Fruit fly (Drosophila melanogaster): ENCODE data around the gene Lar.

The Lar gene

DNA sequence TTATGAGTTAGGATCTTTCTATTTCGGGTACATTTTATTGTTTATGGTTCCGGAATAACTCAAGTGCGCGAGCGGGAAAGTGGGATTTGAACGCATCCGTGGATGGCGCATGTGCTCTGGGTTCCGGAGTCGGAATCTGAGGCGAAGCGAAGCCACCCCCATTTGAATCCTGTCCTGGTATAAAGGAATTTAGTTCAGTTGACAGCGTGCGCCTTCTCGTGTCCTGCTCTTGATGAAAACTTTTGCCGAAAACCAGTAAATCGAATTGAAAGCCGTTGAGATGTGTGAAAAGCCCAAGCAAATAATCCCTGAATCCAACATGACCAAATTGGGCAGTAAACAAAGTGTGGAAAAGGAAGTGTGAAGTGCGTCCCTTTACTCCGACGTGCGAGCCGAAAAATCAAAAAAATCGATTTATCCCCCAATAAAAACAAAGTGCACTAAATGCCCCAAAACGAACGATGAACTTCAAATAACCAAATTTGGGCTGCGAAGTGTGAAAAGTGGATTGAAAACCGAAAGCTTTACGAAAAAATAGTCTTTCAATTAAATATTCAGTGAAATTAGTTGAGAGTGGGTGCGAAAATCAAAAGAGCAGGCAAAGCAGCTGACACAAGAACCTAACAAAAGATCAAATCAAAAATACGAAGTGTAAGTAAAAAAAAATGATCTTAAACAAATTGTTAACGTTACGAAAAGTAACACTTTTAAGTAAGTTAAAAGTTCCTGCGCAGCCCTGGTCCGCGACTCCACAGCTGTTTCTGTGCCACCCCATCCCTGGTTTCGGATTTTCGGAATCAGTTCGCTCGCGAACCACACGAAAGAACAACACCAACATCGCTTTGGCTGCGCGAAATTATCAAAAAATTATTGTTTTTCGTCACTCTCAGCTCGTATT is at the start of gene Lar:
Gene Lar, plus strand, starts transcription at position 188 of the 898 bp plus-strand sequence.
- no peak for TF ChIP-seq ttk (optimal IDR thresholded peaks at IDR 0.05)
- TF ChIP-seq psq (optimal IDR thresholded peaks at IDR 0.05): no peak
- TF ChIP-seq h (optimal IDR thresholded peaks at IDR 0.05): no peak
- no peak for TF ChIP-seq insv (optimal IDR thresholded peaks at IDR 0.05)
- no peak for TF ChIP-seq Myc (optimal IDR thresholded peaks at IDR 0.05)
- no peak for TF ChIP-seq Sin3A (optimal IDR thresholded peaks at IDR 0.05)

DNA sequence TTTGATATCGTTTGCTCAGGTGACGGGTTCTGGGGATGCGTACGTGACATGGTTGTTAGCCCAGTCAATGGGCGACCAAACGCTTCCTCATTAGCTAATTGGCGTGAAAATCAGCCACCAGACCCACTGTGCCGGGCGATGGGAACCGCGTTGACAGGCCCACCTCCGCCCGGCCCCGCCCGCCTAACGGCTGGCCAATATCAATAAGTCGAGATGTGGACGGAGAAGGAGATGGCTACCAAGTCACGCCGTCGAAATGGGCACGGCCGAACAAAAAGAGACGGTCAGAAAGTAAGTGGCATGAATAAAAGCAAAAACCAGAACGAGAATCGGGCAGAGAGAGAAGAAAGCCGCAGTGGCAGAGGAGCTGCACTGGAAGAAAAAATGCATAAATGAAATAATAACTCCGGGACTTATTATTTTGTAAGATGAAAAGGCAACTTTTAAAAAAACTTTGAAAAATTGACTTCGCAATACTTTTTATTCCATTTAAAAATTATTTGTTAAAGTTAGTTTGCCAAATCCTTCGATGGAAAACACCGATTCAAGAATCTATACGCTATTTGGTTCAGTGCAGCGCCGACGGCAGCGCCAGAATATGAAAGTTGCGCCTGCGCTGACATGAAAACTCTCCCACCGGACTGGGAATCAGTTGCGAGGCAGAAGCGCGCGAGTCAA is 48.5 kb upstream of the Lar start, which contains the start of gene CG13082:
Gene CG13082, plus strand, starts transcription at position 647 of the 678 bp plus-strand sequence.
- TF ChIP-seq h (optimal IDR thresholded peaks at IDR 0.05) (no peak), Sin3A (optimal IDR thresholded peaks at IDR 0.05) (no peak), ttk (optimal IDR thresholded peaks at IDR 0.05) (no peak), insv (optimal IDR thresholded peaks at IDR 0.05) (no peak), Myc (optimal IDR thresholded peaks at IDR 0.05) (no peak), psq (optimal IDR thresholded peaks at IDR 0.05) (no peak)

DNA sequence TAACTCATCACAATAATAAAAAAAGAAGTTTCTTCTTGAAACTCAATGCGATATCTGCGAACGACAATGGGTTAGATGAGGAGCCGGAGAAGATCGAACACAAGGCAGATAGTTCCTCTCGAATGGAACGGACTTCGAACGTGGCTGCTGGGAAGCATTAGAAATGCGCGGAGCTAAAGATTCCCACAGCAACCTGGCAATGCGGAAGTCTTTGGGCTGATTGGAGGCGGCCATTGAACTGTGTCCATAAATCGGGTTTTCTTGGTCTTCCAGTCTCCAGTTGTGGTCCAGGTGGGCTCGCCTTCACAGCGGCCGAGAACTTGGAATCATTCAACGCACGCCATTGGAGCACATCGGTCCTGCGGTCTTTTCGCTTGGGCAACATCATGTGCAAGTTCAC is 46.1 kb upstream of the Lar start, which contains the start of gene CG13081:
Gene CG13081, plus strand, starts transcription at position 301 of the 400 bp plus-strand sequence.
- TF ChIP-seq insv (optimal IDR thresholded peaks at IDR 0.05): no peak
- TF ChIP-seq psq (optimal IDR thresholded peaks at IDR 0.05): no peak
- no peak for TF ChIP-seq ttk (optimal IDR thresholded peaks at IDR 0.05)
- no peak for TF ChIP-seq h (optimal IDR thresholded peaks at IDR 0.05)
- TF ChIP-seq Sin3A (optimal IDR thresholded peaks at IDR 0.05): no peak
- no peak for TF ChIP-seq Myc (optimal IDR thresholded peaks at IDR 0.05)

DNA sequence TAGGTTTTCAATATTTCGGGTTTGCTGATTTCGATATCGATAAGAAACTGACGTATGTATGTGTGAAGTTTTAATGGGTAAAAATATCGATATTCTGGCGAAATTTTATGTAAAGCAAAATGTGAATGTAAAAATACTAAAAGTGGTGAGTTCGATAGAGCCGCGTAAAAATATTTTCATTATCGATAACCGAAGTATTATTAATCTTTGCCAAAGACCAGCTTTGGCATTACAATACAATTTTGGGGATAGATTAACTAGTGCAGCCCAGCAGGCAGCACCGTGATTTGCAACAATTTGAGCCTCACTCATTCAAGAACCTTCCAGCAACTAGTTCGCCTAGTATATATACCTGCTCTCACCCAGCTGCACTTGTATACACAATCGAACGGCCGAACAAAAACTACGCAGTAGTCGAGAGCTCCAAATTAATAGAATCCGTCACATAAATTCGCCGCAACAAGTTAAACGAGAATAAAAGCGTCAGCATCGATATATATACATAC is 44.1 kb upstream of the Lar start:
- TF ChIP-seq psq (optimal IDR thresholded peaks at IDR 0.05): no peak
- no peak for TF ChIP-seq h (optimal IDR thresholded peaks at IDR 0.05)
- no peak for TF ChIP-seq ttk (optimal IDR thresholded peaks at IDR 0.05)
- no peak for TF ChIP-seq Myc (optimal IDR thresholded peaks at IDR 0.05)
- TF ChIP-seq insv (optimal IDR thresholded peaks at IDR 0.05): no peak
- TF ChIP-seq Sin3A (optimal IDR thresholded peaks at IDR 0.05): no peak

DNA sequence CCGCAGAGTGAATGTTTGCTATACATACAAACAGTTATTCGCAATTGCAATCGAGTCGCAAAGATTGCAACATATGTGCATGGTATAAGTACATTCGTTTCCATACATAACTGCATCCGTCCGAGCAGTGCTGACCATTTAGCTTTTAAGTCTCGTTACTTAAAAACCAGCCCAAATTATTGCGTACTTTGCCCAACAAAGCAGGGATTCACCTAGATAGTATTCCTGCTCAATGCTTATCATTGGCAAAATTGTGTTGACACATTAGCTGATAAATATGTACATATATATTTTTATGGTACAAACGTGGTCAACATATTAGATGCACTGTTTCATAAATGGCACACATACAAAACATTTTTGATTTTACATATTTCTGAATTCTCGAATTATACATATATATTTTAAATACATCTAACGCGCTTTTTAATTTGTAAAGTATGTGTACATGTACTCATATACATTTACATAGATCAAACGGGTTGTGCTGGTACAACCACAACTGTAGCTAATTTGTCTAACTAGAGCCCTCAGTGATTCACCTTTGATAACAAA is 43.3 kb upstream of the Lar start:
- TF ChIP-seq psq (optimal IDR thresholded peaks at IDR 0.05): no peak
- TF ChIP-seq h (optimal IDR thresholded peaks at IDR 0.05): no peak
- TF ChIP-seq ttk (optimal IDR thresholded peaks at IDR 0.05): no peak
- TF ChIP-seq Sin3A (optimal IDR thresholded peaks at IDR 0.05): no peak
- TF ChIP-seq insv (optimal IDR thresholded peaks at IDR 0.05): no peak
- no peak for TF ChIP-seq Myc (optimal IDR thresholded peaks at IDR 0.05)

DNA sequence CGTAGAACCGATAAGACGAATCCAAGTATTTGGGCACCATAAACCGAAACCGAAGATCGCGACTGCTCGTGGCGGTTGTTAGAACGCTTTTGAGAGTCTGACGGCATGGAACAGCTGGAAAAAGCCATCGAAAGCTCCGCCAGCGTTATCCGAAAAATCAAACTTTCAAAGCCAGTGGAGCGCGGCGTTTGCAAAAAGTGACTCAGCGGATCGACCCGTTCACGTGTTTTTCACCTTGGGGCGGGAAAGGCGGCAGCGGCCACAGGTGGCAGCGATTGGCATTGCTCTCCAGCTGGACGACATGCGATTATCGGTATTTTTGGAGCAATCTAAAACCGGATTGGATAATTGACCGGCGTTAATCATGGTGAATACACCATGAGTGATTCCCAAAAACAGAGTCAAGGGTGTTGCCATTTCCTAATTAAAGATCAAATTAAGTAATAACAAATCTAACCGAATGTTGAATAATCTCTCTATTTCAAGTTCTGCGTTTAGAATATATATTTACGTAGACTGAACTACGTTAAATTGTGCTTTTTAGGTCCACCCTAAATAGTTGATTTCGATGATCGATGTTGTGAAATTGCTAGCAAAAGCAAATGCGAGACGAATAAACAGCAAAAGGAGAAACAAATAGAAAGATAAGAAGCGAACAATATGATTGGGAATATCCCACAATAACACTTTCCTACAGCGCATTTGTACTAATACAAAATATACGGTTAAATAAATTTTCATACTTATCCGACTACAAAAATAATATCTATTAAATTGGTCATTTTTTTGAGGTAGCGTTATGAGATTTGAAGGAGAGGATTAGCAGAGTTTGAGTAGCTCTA is 39.3 kb upstream of the Lar start, which contains the start of gene CG10337:
Gene CG10337, minus strand, starts transcription at position 91 of the 842 bp plus-strand sequence.
- TF ChIP-seq insv (optimal IDR thresholded peaks at IDR 0.05) (no peak), h (optimal IDR thresholded peaks at IDR 0.05) (no peak), psq (optimal IDR thresholded peaks at IDR 0.05) (no peak), Myc (optimal IDR thresholded peaks at IDR 0.05) (no peak), ttk (optimal IDR thresholded peaks at IDR 0.05) (no peak), Sin3A (optimal IDR thresholded peaks at IDR 0.05) (no peak)

DNA sequence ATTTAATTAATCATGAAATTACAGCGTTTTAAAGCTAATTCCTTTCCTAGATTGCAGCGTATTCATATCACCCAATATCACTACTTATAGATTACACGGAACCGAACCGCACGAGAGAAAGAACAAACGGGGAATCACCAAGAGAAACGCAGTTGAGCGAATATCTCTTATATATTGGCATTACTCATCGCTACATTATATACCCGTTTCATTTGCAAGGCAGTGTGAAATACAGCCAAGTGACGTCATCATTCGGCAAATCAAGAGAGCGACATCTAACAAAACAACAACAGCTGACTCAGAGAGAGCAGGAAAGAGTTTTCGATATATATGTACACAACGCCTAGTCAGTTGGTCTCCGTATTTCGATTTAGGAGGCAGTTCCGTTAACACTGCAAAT is 38.3 kb upstream of the Lar start, which contains the start of gene Tep4:
Gene Tep4, plus strand, starts transcription at position 350 of the 400 bp plus-strand sequence.
- TF ChIP-seq psq (optimal IDR thresholded peaks at IDR 0.05): no peak

DNA sequence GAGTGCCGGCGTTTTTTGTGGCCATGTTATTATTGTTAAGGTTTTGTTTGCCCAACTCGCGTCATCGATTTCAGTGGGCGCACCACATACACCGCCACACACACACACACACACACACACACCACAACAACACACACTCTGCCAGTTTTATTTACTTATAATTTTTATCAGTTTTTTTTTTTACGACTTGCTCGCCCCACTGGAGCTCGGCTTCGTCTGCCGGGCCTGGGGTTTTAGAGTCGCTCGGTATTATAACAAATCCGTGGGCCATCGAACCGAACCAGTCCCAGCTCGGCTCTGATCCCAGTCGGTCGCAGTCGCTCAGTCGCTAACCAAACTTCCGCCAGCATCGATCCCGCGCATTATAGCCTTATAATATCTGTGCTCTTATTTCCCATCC is 37.0 kb upstream of the Lar start:
- TF ChIP-seq psq (optimal IDR thresholded peaks at IDR 0.05): no peak
- TF ChIP-seq Sin3A (optimal IDR thresholded peaks at IDR 0.05): no peak
- TF ChIP-seq h (optimal IDR thresholded peaks at IDR 0.05): no peak
- TF ChIP-seq ttk (optimal IDR thresholded peaks at IDR 0.05): no peak
- no peak for TF ChIP-seq Myc (optimal IDR thresholded peaks at IDR 0.05)
- no peak for TF ChIP-seq insv (optimal IDR thresholded peaks at IDR 0.05)

DNA sequence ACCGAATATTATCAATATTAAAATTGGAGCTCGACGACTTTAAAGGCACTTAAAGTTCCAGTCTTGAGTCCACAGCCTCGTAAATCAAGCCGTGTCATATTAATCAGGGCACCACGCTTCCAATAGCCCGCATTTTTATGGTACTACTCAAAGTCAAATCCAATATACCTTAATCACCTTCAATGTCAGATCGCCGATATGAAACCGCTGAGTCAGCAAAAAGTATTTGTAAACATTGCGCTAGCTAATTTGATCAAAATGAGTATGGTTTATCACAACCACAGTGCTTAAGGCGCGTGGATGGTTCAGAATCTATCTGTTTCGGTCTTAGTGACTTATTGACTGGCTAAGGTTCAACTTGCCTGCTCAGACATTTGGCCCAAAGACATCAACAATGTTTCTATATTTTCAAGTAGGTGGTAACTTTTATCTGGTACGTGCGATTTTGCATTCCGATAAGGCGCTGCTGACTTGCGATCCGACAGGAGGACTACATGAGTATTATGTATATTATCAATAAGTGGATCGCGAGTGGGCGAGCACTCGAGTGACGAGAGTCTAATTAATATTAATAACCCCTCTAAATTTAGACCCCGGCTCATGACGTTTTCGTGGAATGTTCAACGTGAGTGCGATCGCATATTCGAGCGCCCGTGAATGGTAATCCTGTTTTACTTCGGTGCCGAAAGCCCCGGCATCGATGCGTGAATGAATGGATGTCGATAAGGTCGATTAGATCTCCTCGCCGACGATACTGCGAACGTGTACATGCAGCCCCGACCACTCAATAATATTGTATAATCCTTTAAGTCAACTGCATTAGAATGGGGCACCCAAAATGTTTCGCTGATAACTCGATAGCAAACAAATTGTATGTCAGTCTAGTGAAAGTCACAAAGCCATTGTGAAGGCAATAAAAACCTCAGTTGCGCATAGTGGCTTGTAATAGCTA is 23.1 kb upstream of the Lar start, which contains the start of gene CG13078:
Gene CG13078, plus strand, starts transcription at position 902 of the 952 bp plus-strand sequence.
- TF ChIP-seq h (optimal IDR thresholded peaks at IDR 0.05): no peak
- TF ChIP-seq psq (optimal IDR thresholded peaks at IDR 0.05): no peak
- TF ChIP-seq Myc (optimal IDR thresholded peaks at IDR 0.05): no peak
- no peak for TF ChIP-seq insv (optimal IDR thresholded peaks at IDR 0.05)
- TF ChIP-seq Sin3A (optimal IDR thresholded peaks at IDR 0.05): no peak

DNA sequence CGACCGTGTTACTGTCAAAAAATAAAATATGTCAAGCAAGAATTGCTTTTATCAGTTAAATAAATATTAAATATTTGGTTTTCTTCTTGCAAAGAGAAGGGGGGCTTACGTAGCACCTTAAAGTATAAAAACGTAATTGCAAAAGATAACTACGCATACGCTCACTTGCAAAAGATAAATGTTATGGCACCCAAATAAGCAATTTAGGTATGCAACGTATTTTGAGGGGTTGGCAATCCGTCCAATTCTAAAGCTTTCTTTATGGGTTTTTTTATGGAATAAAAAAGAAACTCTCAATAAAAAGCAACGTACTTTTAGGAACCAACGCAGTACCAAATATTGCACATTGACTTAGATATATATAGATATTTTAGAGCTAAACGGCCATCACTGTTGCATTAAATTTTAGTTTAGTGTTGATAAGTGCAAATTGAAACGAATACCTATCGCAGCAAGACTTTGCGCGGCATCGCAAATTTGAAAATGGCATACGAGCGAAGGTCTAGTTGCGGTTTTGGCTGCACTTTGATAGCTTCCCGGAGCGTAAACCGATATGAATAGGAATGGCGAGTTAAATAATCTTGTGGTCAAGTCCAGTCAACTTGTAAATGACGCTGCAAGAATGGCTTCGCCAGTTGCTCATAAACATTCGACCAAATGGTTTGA is 21.1 kb upstream of the Lar start, which contains the start of gene CG13077:
Gene CG13077, plus strand, starts transcription at position 631 of the 666 bp plus-strand sequence.
- no peak for TF ChIP-seq ttk (optimal IDR thresholded peaks at IDR 0.05)
- TF ChIP-seq h (optimal IDR thresholded peaks at IDR 0.05): no peak
